Fruit fly (Drosophila melanogaster) whole organism, wandering third instar larva: ENCODE data around the gene Men.

Source experiments
- Dfd ChIP-seq: fragments of >200 bp; optimal IDR thresholded peaks from 2 replicates; lab custom pipeline; 2017; ENCODE audit warnings: missing biosample characterization, missing genetic modification characterization
- GATAd ChIP-seq: sonication (Bioruptor generic); optimal IDR thresholded peaks from 2 replicates; lab custom pipeline; 2016; ENCODE audit warnings: missing biosample characterization, missing genetic modification characterization
- Jra ChIP-seq: sonication (Bioruptor generic); optimal IDR thresholded peaks from 2 replicates; lab custom pipeline; 2016; ENCODE audit warnings: missing biosample characterization, missing genetic modification characterization
- OdsH ChIP-seq: fragments of 200-800 bp; sonication (Bioruptor generic); optimal IDR thresholded peaks from 2 replicates; lab custom pipeline; 2016; ENCODE audit warnings: missing biosample characterization, mild to moderate bottlenecking, missing genetic modification characterization
- Rel ChIP-seq, 2 experiments: fragments of 200-800 bp; sonication (Bioruptor generic) in 1 of 2; optimal IDR thresholded peaks; 2 replicates in 1 of 2; 3 replicates in 1 of 2; lab custom pipeline; 2016 to 2019; ENCODE audit warnings: mild to moderate bottlenecking in 2 of 2, missing biosample characterization in 2 of 2, missing genetic modification characterization in 2 of 2, moderate library complexity in 1 of 2
- br ChIP-seq: fragments of 200-800 bp; sonication (Bioruptor generic); optimal IDR thresholded peaks from 2 replicates; lab custom pipeline; 2016; ENCODE audit warnings: missing biosample characterization, missing genetic modification characterization
- dsf ChIP-seq: sonication (Bioruptor generic); optimal IDR thresholded peaks from 2 replicates; lab custom pipeline; 2016; ENCODE audit warnings: missing biosample characterization, missing genetic modification characterization, borderline replicate concordance
- fru ChIP-seq: fragments of 200-800 bp; sonication (Bioruptor generic); optimal IDR thresholded peaks from 3 replicates; lab custom pipeline; 2016; ENCODE audit warnings: missing biosample characterization, mild to moderate bottlenecking, missing genetic modification characterization
- h ChIP-seq: fragments of 200-800 bp; sonication (Bioruptor generic); optimal IDR thresholded peaks from 3 replicates; lab custom pipeline; 2016; ENCODE audit warnings: missing biosample characterization, mild to moderate bottlenecking, missing genetic modification characterization
- psq ChIP-seq: fragments of 200-800 bp; sonication (Bioruptor generic); optimal IDR thresholded peaks from 3 replicates; lab custom pipeline; 2017; ENCODE audit warnings: missing biosample characterization, mild to moderate bottlenecking, missing genetic modification characterization, moderate library complexity
- rgr ChIP-seq: fragments of 200-800 bp; sonication (Bioruptor generic); optimal IDR thresholded peaks from 3 replicates; lab custom pipeline; 2016; ENCODE audit warnings: missing biosample characterization, mild to moderate bottlenecking, missing genetic modification characterization

- TF ChIP-seq Dfd (GFP tag; lab: Kevin White, UChicago) (no peak), Rel (GFP tag; optimal IDR thresholded peaks at IDR 0.05; lab: Kevin White, UChicago) (no peak), Rel (tag; optimal IDR thresholded peaks at IDR 0.05; lab: Kevin White, UChicago) (no peak), dsf (GFP tag; lab: Kevin White, UChicago) (no peak), h (GFP tag; lab: Kevin White, UChicago) (peak; percentile 25), Jra (GFP tag; lab: Kevin White, UChicago) (no peak), OdsH (peak; percentile 9), fru (GFP tag; lab: Kevin White, UChicago) (no peak), GATAd (GFP tag; lab: Kevin White, UChicago) (no peak), psq (GFP tag; lab: Kevin White, UChicago) (no peak), br (GFP tag; lab: Kevin White, UChicago) (peak; percentile 19), rgr (GFP tag; lab: Kevin White, UChicago) (peak; percentile 16)
Observed at dm6 chr3R:12723759-12724158, 1.5 kb upstream of the Men start.
